Worm (Caenorhabditis elegans) whole organism, young adult: ENCODE results near the gene F29F11.20.

Experiments used
- Y56A3A.18 ChIP-seq: fragments of 200-800 bp; sonication (Bioruptor generic); IDR thresholded peaks from 2 replicates; pipeline ENCODE4 v1.3.6; 2022; ENCODE audit warnings: missing genetic modification reagents, missing genetic modification characterization, missing compliant biosample characterization
- die-1 ChIP-seq: sonication (generic microtip); optimal IDR thresholded peaks from 2 replicates; lab custom pipeline; 2016; ENCODE audit warnings: missing genotype, mild to moderate bottlenecking, missing genetic modification characterization, missing compliant biosample characterization
- lin-26 ChIP-seq: fragments of 200-800 bp; sonication (Bioruptor generic); IDR thresholded peaks from 2 replicates; pipeline ENCODE4 v1.3.6; 2022; ENCODE audit warnings: missing genetic modification reagents, missing genetic modification characterization, missing compliant biosample characterization
- nhr-90 ChIP-seq: sonication (generic microtip); optimal IDR thresholded peaks from 2 replicates; lab custom pipeline; 2016; ENCODE audit warnings: missing genotype, mild to moderate bottlenecking, missing genetic modification characterization, missing compliant biosample characterization
- ztf-26 ChIP-seq: sonication (generic microtip); optimal IDR thresholded peaks from 2 replicates; lab custom pipeline; 2017; ENCODE audit warnings: missing genetic modification characterization, missing compliant biosample characterization

- no peak for TF ChIP-seq die-1 (tag; lab: Kevin White, UChicago)
- no peak for TF ChIP-seq lin-26 (GFP tag; lab: Robert Waterston, UW)
- no peak for TF ChIP-seq ztf-26 (tag; lab: Kevin White, UChicago)
- TF ChIP-seq Y56A3A.18 (GFP tag; lab: Robert Waterston, UW): no peak
- TF ChIP-seq nhr-90: no peak
Observed at ce11 chrV:10677459-10677858, 10.2 kb upstream of the F29F11.20 start.
